Worm (Caenorhabditis elegans): ENCODE results near the gene mrps-16.

The mrps-16 gene

DNA sequence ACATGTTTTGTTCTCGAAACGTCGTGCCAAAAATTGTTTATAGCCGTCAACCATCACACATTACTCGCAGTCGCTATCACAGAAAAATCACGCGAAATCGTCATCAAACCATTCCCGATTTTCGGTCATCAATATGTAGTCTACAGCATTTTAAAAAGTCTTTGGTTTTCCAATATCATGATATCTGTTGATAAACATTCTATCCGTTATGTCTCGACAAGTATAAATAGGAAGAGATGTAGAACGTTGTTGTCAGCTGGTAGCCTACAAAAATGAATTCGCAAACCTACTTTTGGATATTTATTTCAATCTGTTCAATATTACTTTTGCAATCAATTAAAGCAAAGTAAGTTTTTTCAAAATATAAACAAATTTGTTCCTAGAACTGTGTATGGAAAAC is 22.2 kb downstream of the mrps-16 start, which contains the start of gene F12A10.1:
Gene F12A10.1 (plus strand): TSS at position 166 of the 400 bp plus-strand sequence.
- TF ChIP-seq nhr-28 (tag; optimal IDR thresholded peaks at IDR 0.05) = peak; percentile 77
- no peak for TF ChIP-seq zag-1 (tag; optimal IDR thresholded peaks at IDR 0.05)
- peak; percentile 30 for TF ChIP-seq hlh-11 (tag; optimal IDR thresholded peaks at IDR 0.05)
- no peak for TF ChIP-seq aly-2 (tag; optimal IDR thresholded peaks at IDR 0.05)

DNA sequence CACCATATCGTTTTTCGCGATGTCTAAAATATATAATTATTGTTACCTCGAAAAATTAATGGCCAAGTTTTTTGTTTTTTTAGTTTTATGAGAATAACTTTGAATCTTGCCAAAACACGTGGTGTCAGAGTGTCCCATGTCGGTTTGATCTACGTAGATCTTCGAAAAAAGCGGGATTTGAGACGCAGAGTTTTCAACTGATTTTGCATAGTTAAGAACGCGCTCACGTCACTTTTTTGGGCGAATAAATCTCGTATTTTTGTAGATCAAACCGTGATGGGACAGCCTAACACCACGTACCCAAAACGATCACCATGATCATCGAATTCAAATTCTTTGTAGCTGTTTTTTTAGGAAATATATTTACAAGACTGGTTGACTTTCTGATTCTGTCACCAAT is 23.4 kb downstream of the mrps-16 start:
- TF ChIP-seq ceh-32 (tag; optimal IDR thresholded peaks at IDR 0.05; ENCODE audit: poor library complexity) (no peak), aha-1 (tag) (no peak), ceh-28 (tag; optimal IDR thresholded peaks at IDR 0.05) (no peak), spr-3 (GFP tag; optimal IDR thresholded peaks at IDR 0.05) (no peak), zag-1 (tag; optimal IDR thresholded peaks at IDR 0.05) (no peak), zfp-2 (tag; optimal IDR thresholded peaks at IDR 0.05) (no peak), vab-7 (GFP tag; IDR thresholded peaks at IDR 0.05) (no peak), F10B5.3 (tag; optimal IDR thresholded peaks at IDR 0.05) (no peak), rbr-2 (tag; optimal IDR thresholded peaks at IDR 0.05) (no peak), ZK546.5 (tag; optimal IDR thresholded peaks at IDR 0.05) (no peak), zip-2 (tag; optimal IDR thresholded peaks at IDR 0.05) (no peak), hmg-1.1 (GFP tag; IDR thresholded peaks at IDR 0.05) (no peak), pqm-1 (tag; optimal IDR thresholded peaks at IDR 0.05) (no peak), skn-1 (tag; optimal IDR thresholded peaks at IDR 0.05) (no peak), mxl-2 (GFP tag; conservative IDR thresholded peaks at IDR 0.05) (no peak)

DNA sequence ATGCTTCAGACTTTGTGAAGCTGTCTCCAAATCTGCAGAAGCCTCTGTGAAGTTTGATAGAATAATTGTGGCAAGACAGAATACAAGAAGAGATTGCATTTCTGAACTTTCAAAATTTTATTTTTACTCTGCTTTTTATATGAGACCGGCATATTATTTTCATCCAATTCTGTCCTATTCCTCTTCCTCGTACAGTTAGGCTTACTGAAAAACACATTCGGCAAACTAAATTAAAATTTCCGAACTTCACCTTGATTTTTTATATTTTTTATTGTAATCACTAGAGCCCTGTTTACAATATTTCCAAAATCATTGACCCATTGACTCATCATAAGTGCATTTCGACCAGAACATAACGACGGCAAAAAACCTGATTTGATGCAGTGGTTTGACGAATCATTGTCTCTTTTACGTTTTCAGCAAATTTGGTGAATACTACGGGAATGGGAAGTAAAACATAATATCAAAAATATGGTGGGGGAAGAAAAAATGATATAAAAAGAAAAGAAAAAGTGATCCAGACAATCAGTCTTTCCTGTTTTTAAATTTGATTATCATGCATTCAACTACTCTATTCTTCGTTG is 24.1 kb downstream of the mrps-16 start, which contains the start of the genes suex-1 and F12A10.9:
Gene suex-1 (minus strand): TSS at position 101 of the 584 bp plus-strand sequence.
Gene F12A10.9 (plus strand): TSS at position 534 of the 584 bp plus-strand sequence.
- TF ChIP-seq lin-13 (GFP tag; optimal IDR thresholded peaks at IDR 0.05) = no peak
- TF ChIP-seq ama-1 (optimal IDR thresholded peaks at IDR 0.05) = no peak
- peak; percentile 33 for TF ChIP-seq aha-1 (tag)
- TF ChIP-seq lin-38 (GFP tag; IDR thresholded peaks at IDR 0.05) = no peak
- no peak for TF ChIP-seq dmd-9 (GFP tag; IDR thresholded peaks at IDR 0.05)

DNA sequence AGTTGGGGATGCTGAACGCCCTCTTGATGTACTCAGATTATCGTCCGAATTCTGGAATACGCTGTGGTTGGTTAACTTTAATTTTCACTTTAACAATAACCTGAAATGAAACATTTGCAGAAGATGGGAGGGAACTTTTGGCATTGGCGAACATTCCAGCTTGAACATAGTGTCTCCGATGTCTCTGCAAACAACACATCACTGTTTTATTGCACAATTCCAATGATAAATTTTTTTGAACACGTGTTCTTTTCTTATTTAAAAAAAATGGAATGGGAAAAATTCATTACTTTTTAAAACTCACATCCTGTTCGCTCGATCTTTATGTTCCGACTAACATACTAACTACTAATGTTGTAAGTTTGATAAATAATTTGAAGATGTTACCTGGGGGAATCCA is 26.3 kb downstream of the mrps-16 start, which contains the start of gene fzy-1:
Gene fzy-1 (plus strand): TSS at position 301 of the 400 bp plus-strand sequence.
- no peak for TF ChIP-seq madf-9 (GFP tag; conservative IDR thresholded peaks at IDR 0.05)

DNA sequence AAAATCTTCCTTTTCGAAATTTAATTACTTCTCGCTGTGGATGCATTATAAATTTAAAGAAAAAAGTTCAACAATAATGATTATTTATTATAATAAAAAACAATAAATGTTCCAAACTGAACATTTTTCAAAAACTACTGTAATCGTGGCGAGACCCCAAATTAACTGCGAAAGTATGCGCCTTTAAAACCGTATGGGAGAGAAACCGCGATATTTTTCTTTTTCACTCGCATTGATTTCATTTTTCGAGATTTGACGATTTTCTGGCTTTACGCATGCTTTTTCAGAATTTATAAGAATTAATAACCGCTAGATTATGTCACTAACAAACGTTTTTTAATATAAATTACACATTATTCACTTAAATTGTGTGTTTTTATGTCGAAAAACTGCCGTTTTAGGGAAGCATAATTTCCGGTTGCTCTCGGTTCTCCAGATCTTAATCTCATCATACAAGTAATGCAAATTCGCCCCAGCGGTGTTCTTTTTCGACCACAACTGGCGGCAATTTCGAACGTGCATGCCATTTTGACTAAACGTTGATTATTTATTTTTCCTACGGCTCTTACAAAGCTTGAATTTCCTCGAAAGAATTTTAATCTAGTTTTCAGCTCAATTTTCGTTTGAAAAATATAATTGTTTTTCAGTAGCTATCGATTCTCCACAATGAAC is 26.9 kb downstream of the mrps-16 start, which contains the start of gene F12A10.8:
Gene F12A10.8 (minus strand): TSS at position 79 of the 672 bp plus-strand sequence.
- peak; percentile 64 for TF ChIP-seq lin-38 (GFP tag; IDR thresholded peaks at IDR 0.05)
- no peak for TF ChIP-seq unc-130 (GFP tag; optimal IDR thresholded peaks at IDR 0.05)
- peak; percentile 79 for TF ChIP-seq aha-1 (tag)
- no peak for TF ChIP-seq Y5F2A.4 (GFP tag; optimal IDR thresholded peaks at IDR 0.05)
- peak; percentile 71 for TF ChIP-seq dpl-1 (GFP tag; optimal IDR thresholded peaks at IDR 0.05)
- peak; percentile 35 for TF ChIP-seq ces-1 (GFP tag; optimal IDR thresholded peaks at IDR 0.05)
- TF ChIP-seq hlh-30 (tag; optimal IDR thresholded peaks at IDR 0.05; ENCODE audit: insufficient read depth) = peak; percentile 31

DNA sequence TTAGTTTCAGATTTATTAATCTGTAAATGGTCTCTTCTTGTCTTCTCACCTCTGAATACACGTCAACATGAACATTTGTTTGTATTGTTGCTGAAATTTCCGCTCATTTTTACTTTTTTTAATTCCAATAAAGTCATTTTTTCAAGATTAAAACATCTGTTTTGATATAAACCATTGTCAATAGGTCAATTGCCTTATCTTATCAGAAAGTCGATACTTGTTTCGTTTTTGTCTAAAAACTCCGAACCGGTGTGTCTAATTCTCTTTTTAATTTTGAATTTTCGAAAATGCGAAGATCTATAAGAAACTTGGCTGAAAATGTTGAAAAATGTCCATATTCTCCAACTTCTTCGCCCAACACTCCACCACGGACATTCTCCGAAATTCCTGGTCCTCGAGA is 29.6 kb downstream of the mrps-16 start, which contains the start of gene cyp-44A1:
Gene cyp-44A1 (plus strand): TSS at position 285 of the 400 bp plus-strand sequence.
- no peak for TF ChIP-seq Y105C5A.15 (GFP tag; IDR thresholded peaks at IDR 0.05)
- TF ChIP-seq pqm-1 (tag; optimal IDR thresholded peaks at IDR 0.05) = peak; percentile 3
- TF ChIP-seq daf-16 (GFP tag; optimal IDR thresholded peaks at IDR 0.05) = no peak
- peak; percentile 78 for TF ChIP-seq daf-16 (tag; optimal IDR thresholded peaks at IDR 0.05)

All from whole organism, L4 larva.